Worm (Caenorhabditis elegans): Measurements from ENCODE around the gene srsx-16.

ce11 chrIV:5631628-5632027, 12.1 kb upstream of the srsx-16 start, which contains the start of gene ttbk-8.2:
- TF ChIP-seq ceh-36 (tag; optimal IDR thresholded peaks at IDR 0.05) (no peak), aly-1 (tag; optimal IDR thresholded peaks at IDR 0.05) (no peak), pes-1 (GFP tag; IDR thresholded peaks at IDR 0.05) (no peak)
